Worm (Caenorhabditis elegans): ENCODE results near the gene C45G7.4.

ce11 chrIV:2434366-2434765 lies 1.6 kb downstream of the C45G7.4 start:
- TF ChIP-seq flt-1 (GFP tag; IDR thresholded peaks at IDR 0.05), result no peak
- no peak for TF ChIP-seq tab-1 (GFP tag; IDR thresholded peaks at IDR 0.05)
- TF ChIP-seq ref-1 (GFP tag; conservative IDR thresholded peaks at IDR 0.05), result no peak
- no peak for TF ChIP-seq klf-2 (GFP tag; conservative IDR thresholded peaks at IDR 0.05)
- TF ChIP-seq ztf-29 (GFP tag; IDR thresholded peaks at IDR 0.05), result no peak
